Worm (Caenorhabditis elegans) whole organism, early embryonic: ENCODE data around the gene C31B8.1.

Experiments used
- ama-1 ChIP-seq: fragments of 150-350 bp; optimal IDR thresholded peaks from 2 replicates; lab custom pipeline; 2014
- ceh-36 ChIP-seq: sonication (generic microtip); optimal IDR thresholded peaks from 2 replicates; lab custom pipeline; 2016; ENCODE audit warnings: missing genetic modification characterization, inconsistent platforms, missing compliant biosample characterization
- ets-7 ChIP-seq: sonication (generic microtip); optimal IDR thresholded peaks from 2 replicates; lab custom pipeline; 2016; ENCODE audit warnings: missing genotype, missing genetic modification characterization, missing compliant biosample characterization
- flt-1 ChIP-seq: fragments of 200-800 bp; sonication (Bioruptor generic); IDR thresholded peaks from 2 replicates; pipeline ENCODE4 v1.3.6; 2022; ENCODE audit warnings: missing genetic modification characterization, missing compliant biosample characterization
- hmbx-1 ChIP-seq: sonication (generic microtip); optimal IDR thresholded peaks from 2 replicates; lab custom pipeline; 2016; ENCODE audit warnings: mild to moderate bottlenecking, missing genetic modification characterization, missing compliant biosample characterization
- hmg-4 ChIP-seq: fragments of 200-800 bp; sonication (Bioruptor generic); optimal IDR thresholded peaks from 2 replicates; lab custom pipeline; 2018; ENCODE audit warnings: mild to moderate bottlenecking, missing genetic modification characterization, missing compliant biosample characterization
- scrt-1 ChIP-seq: fragments of 200-800 bp; sonication (Bioruptor generic); IDR thresholded peaks from 2 replicates; pipeline ENCODE4 v1.3.6; 2022; ENCODE audit warnings: missing genetic modification characterization, missing compliant biosample characterization
- sea-1 ChIP-seq: fragments of 200-800 bp; sonication (Bioruptor generic); conservative IDR thresholded peaks from 2 replicates; pipeline ENCODE4 v1.3.6; 2022; ENCODE audit warnings: missing genetic modification characterization, missing compliant biosample characterization
- tbx-11 ChIP-seq: fragments of 200-800 bp; sonication (Bioruptor generic); IDR thresholded peaks from 2 replicates; pipeline ENCODE4 v1.3.6; 2022; ENCODE audit warnings: missing genetic modification characterization, missing compliant biosample characterization
- tra-4 ChIP-seq: sonication (generic microtip); optimal IDR thresholded peaks from 2 replicates; lab custom pipeline; 2017; ENCODE audit warnings: missing genetic modification characterization, missing compliant biosample characterization

ce11 chrV:2958202-2958601 is 26.9 kb downstream of the C31B8.1 start, which contains the start of gene srw-142:
- TF ChIP-seq ama-1 (no peak), sea-1 (GFP tag; lab: Robert Waterston, UW) (no peak), flt-1 (GFP tag; lab: Robert Waterston, UW) (no peak), ceh-36 (tag; lab: Kevin White, UChicago) (no peak), tbx-11 (GFP tag; lab: Robert Waterston, UW) (no peak), tra-4 (tag; lab: Kevin White, UChicago) (no peak), hmg-4 (GFP tag; lab: Kevin White, UChicago) (no peak), scrt-1 (GFP tag; lab: Robert Waterston, UW) (no peak), hmbx-1 (tag; lab: Kevin White, UChicago) (no peak), ets-7 (tag; lab: Kevin White, UChicago) (no peak)
